Worm (Caenorhabditis elegans): Measurements from ENCODE around the gene srx-66.

The srx-66 gene

ce11 chrV:3919289-3919688, at the start of gene srx-66:
srx-66 (plus strand) TSS chrV:3919589.
- TF ChIP-seq tbx-7 (tag; optimal IDR thresholded peaks at IDR 0.05) (no peak), K02D7.2 (tag; optimal IDR thresholded peaks at IDR 0.05) (no peak), sox-2 (GFP tag; IDR thresholded peaks at IDR 0.05) (no peak), hlh-13 (GFP tag; optimal IDR thresholded peaks at IDR 0.05) (no peak), mec-3 (tag; optimal IDR thresholded peaks at IDR 0.05; ENCODE audit: borderline replicate concordance) (no peak), dmd-4 (tag; optimal IDR thresholded peaks at IDR 0.05; ENCODE audit: borderline replicate concordance) (no peak)

- no peak for TF ChIP-seq ztf-16 (tag; optimal IDR thresholded peaks at IDR 0.05)
- no peak for TF ChIP-seq madf-2 (tag; optimal IDR thresholded peaks at IDR 0.05)
- no peak for TF ChIP-seq ref-2 (tag; optimal IDR thresholded peaks at IDR 0.05)
- TF ChIP-seq fkh-6 (tag; optimal IDR thresholded peaks at IDR 0.05) = no peak
- no peak for TF ChIP-seq gmeb-2 (tag; optimal IDR thresholded peaks at IDR 0.05)
- no peak for TF ChIP-seq ceh-19 (GFP tag; optimal IDR thresholded peaks at IDR 0.05)
- no peak for TF ChIP-seq rnt-1 (tag; optimal IDR thresholded peaks at IDR 0.05)
- no peak for TF ChIP-seq ttx-3 (tag; optimal IDR thresholded peaks at IDR 0.05)
- TF ChIP-seq unc-42 (tag; optimal IDR thresholded peaks at IDR 0.05) = no peak
- no peak for TF ChIP-seq che-1 (tag; optimal IDR thresholded peaks at IDR 0.05)
- no peak for TF ChIP-seq ama-1 (optimal IDR thresholded peaks at IDR 0.05)
- TF ChIP-seq odd-2 (tag; optimal IDR thresholded peaks at IDR 0.05) = no peak
- no peak for TF ChIP-seq ceh-30 (tag; optimal IDR thresholded peaks at IDR 0.05)
- no peak for TF ChIP-seq Y22D7AL.16 (tag; optimal IDR thresholded peaks at IDR 0.05)
- TF ChIP-seq ceh-31 (tag; optimal IDR thresholded peaks at IDR 0.05) = no peak
- TF ChIP-seq tbx-7 (tag; optimal IDR thresholded peaks at IDR 0.05) = no peak
- no peak for TF ChIP-seq mec-3 (tag; optimal IDR thresholded peaks at IDR 0.05; ENCODE audit: borderline replicate concordance)
- no peak for TF ChIP-seq pqm-1 (tag; optimal IDR thresholded peaks at IDR 0.05)
- TF ChIP-seq hlh-13 (GFP tag; optimal IDR thresholded peaks at IDR 0.05) = no peak
- no peak for TF ChIP-seq ets-4 (tag; optimal IDR thresholded peaks at IDR 0.05)
Observed at ce11 chrV:3870359-3870758, 49.0 kb upstream of the srx-66 start.

ce11 chrV:3874102-3874744, 45.2 kb upstream of the srx-66 start, which contains the start of gene nhr-158:
nhr-158 (minus strand) TSS chrV:3874152.
- TF ChIP-seq mec-3 (tag; optimal IDR thresholded peaks at IDR 0.05; ENCODE audit: borderline replicate concordance) = no peak
- TF ChIP-seq pqm-1 (tag; optimal IDR thresholded peaks at IDR 0.05) = no peak
- no peak for TF ChIP-seq hlh-15 (tag; optimal IDR thresholded peaks at IDR 0.05)
- no peak for TF ChIP-seq pax-1 (tag; optimal IDR thresholded peaks at IDR 0.05)
- TF ChIP-seq ref-2 (tag; optimal IDR thresholded peaks at IDR 0.05) = no peak
- TF ChIP-seq ttx-3 (tag; optimal IDR thresholded peaks at IDR 0.05) = no peak
- no peak for TF ChIP-seq pag-3 (tag; optimal IDR thresholded peaks at IDR 0.05; ENCODE audit: borderline replicate concordance)
- TF ChIP-seq pat-9 (tag; optimal IDR thresholded peaks at IDR 0.05) = no peak
- TF ChIP-seq ceh-30 (tag; optimal IDR thresholded peaks at IDR 0.05) = no peak
- no peak for TF ChIP-seq rnt-1 (tag; optimal IDR thresholded peaks at IDR 0.05)
- no peak for TF ChIP-seq che-1 (tag; optimal IDR thresholded peaks at IDR 0.05)
- TF ChIP-seq dve-1 (tag; optimal IDR thresholded peaks at IDR 0.05) = no peak
- TF ChIP-seq unc-42 (tag; optimal IDR thresholded peaks at IDR 0.05) = no peak
- TF ChIP-seq ceh-6 (GFP tag; optimal IDR thresholded peaks at IDR 0.05) = no peak
- TF ChIP-seq pha-4 (tag; optimal IDR thresholded peaks at IDR 0.05) = no peak

ce11 chrV:3877242-3877641, 42.1 kb upstream of the srx-66 start:
- TF ChIP-seq pha-4 (tag; optimal IDR thresholded peaks at IDR 0.05) (no peak), pag-3 (tag; optimal IDR thresholded peaks at IDR 0.05; ENCODE audit: borderline replicate concordance) (no peak), nhr-232 (tag; optimal IDR thresholded peaks at IDR 0.05) (no peak), che-1 (tag; optimal IDR thresholded peaks at IDR 0.05) (no peak), syd-9 (tag; optimal IDR thresholded peaks at IDR 0.05) (no peak), pat-9 (tag; optimal IDR thresholded peaks at IDR 0.05) (no peak), zip-5 (tag; optimal IDR thresholded peaks at IDR 0.05) (no peak), T23F11.4 (GFP tag; optimal IDR thresholded peaks at IDR 0.05) (no peak), npax-4 (tag; optimal IDR thresholded peaks at IDR 0.05) (no peak), madf-2 (tag; optimal IDR thresholded peaks at IDR 0.05) (no peak), pax-1 (tag; optimal IDR thresholded peaks at IDR 0.05) (no peak), gmeb-2 (tag; optimal IDR thresholded peaks at IDR 0.05) (no peak)

Measured in whole organism, late embryonic.